Fruit fly (Drosophila melanogaster): ENCODE data around the gene Osi3.
A peak's percentile ranks its signal among the peaks of the same experiment; 100 is the strongest.

The Osi3 gene

dm6 chr3R:6233104-6233503, 17.5 kb downstream of the Osi3 start (continued):
- TF ChIP-seq CG1603 (tag; optimal IDR thresholded peaks at IDR 0.05) = peak; percentile 32
- peak; percentile 16 for TF ChIP-seq CG17359 (tag; optimal IDR thresholded peaks at IDR 0.05)
- peak; percentile 5 for TF ChIP-seq ewg (GFP tag; optimal IDR thresholded peaks at IDR 0.05)
- TF ChIP-seq knrl (GFP tag; IDR thresholded peaks at IDR 0.05; ENCODE audit: partially characterized antibody) = no peak
- no peak for TF ChIP-seq E2f1 (GFP tag; IDR thresholded peaks at IDR 0.05)
- TF ChIP-seq CG11504 (tag; optimal IDR thresholded peaks at IDR 0.05) = peak; percentile 63
- TF ChIP-seq CG4730 (GFP tag; IDR thresholded peaks at IDR 0.05) = no peak
- TF ChIP-seq Atf-2 (GFP tag; optimal IDR thresholded peaks at IDR 0.05) = no peak
- TF ChIP-seq CG10979 (tag; optimal IDR thresholded peaks at IDR 0.05) = peak; percentile 21
- TF ChIP-seq sens (GFP tag) = peak; percentile 80
- TF ChIP-seq Oli (tag; optimal IDR thresholded peaks at IDR 0.05) = peak; percentile 18
- TF ChIP-seq CG31441 (GFP tag; IDR thresholded peaks at IDR 0.05) = peak; percentile 42; the same call in 1 of the 2 replicates
- no peak for TF ChIP-seq CG14014 (GFP tag; IDR thresholded peaks at IDR 0.05)
- peak in 1 of 2 experiments; percentile 37 for TF ChIP-seq Hr51 (GFP tag; optimal IDR thresholded peaks at IDR 0.05)
- peak; percentile 48 for TF ChIP-seq gem (tag; optimal IDR thresholded peaks at IDR 0.05)
- 0 out of 2 replicates have a peak, but pooled peaks have one; percentile 31 for TF ChIP-seq wor (GFP tag; IDR thresholded peaks at IDR 0.05)
- TF ChIP-seq tap (tag; optimal IDR thresholded peaks at IDR 0.05) = peak; percentile 32
- TF ChIP-seq dmrt99B (tag; optimal IDR thresholded peaks at IDR 0.05) = peak; percentile 63
- TF ChIP-seq CG17361 (GFP tag; IDR thresholded peaks at IDR 0.05) = 0 out of 3 replicates have a peak, but pooled peaks have one; percentile 31
- TF ChIP-seq Eip74EF (GFP tag; optimal IDR thresholded peaks at IDR 0.05) = peak in 1 of 2 experiments; percentile 11
- TF ChIP-seq Antp (GFP tag; optimal IDR thresholded peaks at IDR 0.05) = no peak
- no peak for TF ChIP-seq CTCF (GFP tag; optimal IDR thresholded peaks at IDR 0.05)
- 0 out of 3 replicates have a peak, but pooled peaks have one; percentile 8 for TF ChIP-seq row (GFP tag; IDR thresholded peaks at IDR 0.05)
- TF ChIP-seq CG7839 (tag; optimal IDR thresholded peaks at IDR 0.05) = peak; percentile 5
- no peak for TF ChIP-seq sr (GFP tag; IDR thresholded peaks at IDR 0.05)

- TF ChIP-seq pros (GFP tag; optimal IDR thresholded peaks at IDR 0.05) (peak; percentile 90), cg (GFP tag; optimal IDR thresholded peaks at IDR 0.05) (peak; percentile 46), sr (GFP tag; IDR thresholded peaks at IDR 0.05) (0 out of 3 replicates have a peak, but pooled peaks have one; percentile 20), CG11085 (GFP tag; IDR thresholded peaks at IDR 0.05) (no peak), CG3163 (GFP tag; optimal IDR thresholded peaks at IDR 0.05) (peak; percentile 33), pan (optimal IDR thresholded peaks at IDR 0.05) (no peak), pan (GFP tag; optimal IDR thresholded peaks at IDR 0.05 in 1 of 2, IDR thresholded peaks at IDR 0.05 in 1 of 2) (no peak), CG5953 (GFP tag; IDR thresholded peaks at IDR 0.05) (0 out of 2 replicates have a peak, but pooled peaks have one; percentile 12), Eip74EF (GFP tag; optimal IDR thresholded peaks at IDR 0.05) (peak in 1 of 2 experiments; percentile 85), Stat92E (GFP tag; optimal IDR thresholded peaks at IDR 0.05) (no peak), Trl (optimal IDR thresholded peaks at IDR 0.05) (peak in 1 of 2 experiments; percentile 30), Trl (GFP tag; optimal IDR thresholded peaks at IDR 0.05) (no peak), Pdp1 (GFP tag; optimal IDR thresholded peaks at IDR 0.05) (peak in 1 of 2 experiments; percentile 40)
These were observed 18.6 kb downstream of the Osi3 start, which contains the start of gene Osi6 for dm6 chr3R:6234189-6234758. Gene Osi6 (plus strand): TSS chr3R:6234708.

DNA sequence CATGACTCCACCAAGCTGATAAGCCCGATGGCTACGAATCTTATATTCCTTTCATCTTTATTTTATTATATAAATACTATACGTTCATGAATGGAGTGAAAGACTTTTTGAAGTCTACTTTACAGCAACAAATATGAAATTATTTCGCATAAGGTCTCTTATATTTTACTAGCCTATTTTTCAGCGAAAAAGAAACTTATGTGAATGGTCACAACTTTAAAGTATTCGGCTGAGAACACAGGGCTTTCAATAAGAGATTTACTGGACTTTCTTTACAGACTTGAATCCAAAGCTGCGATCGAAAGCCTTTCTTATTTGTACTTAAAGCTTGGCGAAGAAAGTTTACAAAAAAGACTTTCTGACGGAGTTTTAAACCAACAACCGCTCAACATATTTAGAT, 23.3 kb downstream of the Osi3 start:
- TF ChIP-seq Atf6 (GFP tag; IDR thresholded peaks at IDR 0.05) = no peak
- no peak for TF ChIP-seq Oli (tag; optimal IDR thresholded peaks at IDR 0.05)
- no peak for TF ChIP-seq Oaz (GFP tag; IDR thresholded peaks at IDR 0.05)
- peak in 1 of 2 experiments; percentile 58 for TF ChIP-seq Pdp1 (GFP tag; optimal IDR thresholded peaks at IDR 0.05)
- no peak for TF ChIP-seq Mrtf (GFP tag; IDR thresholded peaks at IDR 0.05)
- no peak for TF ChIP-seq CG15514 (GFP tag; optimal IDR thresholded peaks at IDR 0.05)
- TF ChIP-seq jigr1 (GFP tag; IDR thresholded peaks at IDR 0.05) = no peak
- TF ChIP-seq chn (GFP tag; optimal IDR thresholded peaks at IDR 0.05) = no peak
- TF ChIP-seq CG3995 (GFP tag; optimal IDR thresholded peaks at IDR 0.05) = peak; percentile 82
- TF ChIP-seq CTCF (GFP tag; optimal IDR thresholded peaks at IDR 0.05) = peak; percentile 46

All from whole organism, embryonic.